Fruit fly (Drosophila melanogaster) whole organism, embryonic: Measurements from ENCODE around the gene CG14459.

ENCODE experiments used
- CG1024 ChIP-seq: fragments of 200-800 bp; sonication (Bioruptor generic); IDR thresholded peaks from 2 replicates; pipeline ENCODE4 v1.3.6; 2022; ENCODE audit warnings: missing biosample characterization, missing genetic modification characterization
- CG12744 ChIP-seq: fragments of 200-800 bp; sonication (Bioruptor generic); optimal IDR thresholded peaks from 2 replicates; lab custom pipeline; 2016; ENCODE audit warnings: missing biosample characterization, missing genetic modification characterization
- CG15479 ChIP-seq: fragments of 200-800 bp; sonication (Bioruptor generic); optimal IDR thresholded peaks from 3 replicates; lab custom pipeline; 2019; ENCODE audit warnings: missing biosample characterization, mild to moderate bottlenecking, missing genetic modification characterization, moderate library complexity
- CG1603 ChIP-seq: fragments of 200-800 bp; sonication (Bioruptor generic); optimal IDR thresholded peaks from 2 replicates; lab custom pipeline; 2019; ENCODE audit warnings: missing biosample characterization, mild to moderate bottlenecking, missing genetic modification characterization, moderate library complexity
- CG17802 ChIP-seq: fragments of 200-800 bp; sonication (Bioruptor generic); optimal IDR thresholded peaks from 2 replicates; lab custom pipeline; 2018; ENCODE audit warnings: missing biosample characterization, mild to moderate bottlenecking, missing genetic modification characterization, moderate library complexity
- CG2199 ChIP-seq: fragments of 200-800 bp; sonication (Bioruptor generic); IDR thresholded peaks from 3 replicates; pipeline ENCODE4 v1.3.6; 2022; ENCODE audit warnings: missing biosample characterization, missing genetic modification characterization
- CG2678 ChIP-seq: fragments of 200-800 bp; sonication (Bioruptor generic); optimal IDR thresholded peaks from 3 replicates; lab custom pipeline; 2019; ENCODE audit warnings: missing biosample characterization, mild to moderate bottlenecking, missing genetic modification characterization, moderate library complexity
- CG33213 ChIP-seq: fragments of 200-800 bp; sonication (Bioruptor generic); optimal IDR thresholded peaks from 3 replicates; lab custom pipeline; 2016; ENCODE audit warnings: missing biosample characterization, missing genetic modification characterization
- CG6689 ChIP-seq: fragments of 200-800 bp; sonication (Bioruptor generic); IDR thresholded peaks from 2 replicates; pipeline ENCODE4 v1.3.6; 2022; ENCODE audit warnings: missing biosample characterization, missing genetic modification characterization
- CG6791 ChIP-seq: fragments of 200-800 bp; sonication (Bioruptor generic); IDR thresholded peaks from 3 replicates; pipeline ENCODE4 v1.3.6; 2022; ENCODE audit warnings: missing biosample characterization, missing genetic modification characterization; ENCODE audit not compliant: partially characterized antibody
- CG8290 ChIP-seq, 3 experiments: fragments of 200-800 bp; sonication (Bioruptor generic); optimal IDR thresholded peaks; 2 replicates each; lab custom pipeline; 2016 to 2019; ENCODE audit warnings: missing biosample characterization in 3 of 3, missing genetic modification characterization in 3 of 3, mild to moderate bottlenecking in 2 of 3, moderate library complexity in 1 of 3
- CG8944 ChIP-seq: fragments of 200-800 bp; sonication (Bioruptor generic); optimal IDR thresholded peaks from 3 replicates; lab custom pipeline; 2016; ENCODE audit warnings: missing biosample characterization, missing genetic modification characterization
- CG9727 ChIP-seq: fragments of 200-800 bp; sonication (Bioruptor generic); optimal IDR thresholded peaks from 3 replicates; lab custom pipeline; 2017; ENCODE audit warnings: missing biosample characterization, mild to moderate bottlenecking, missing genetic modification characterization
- CTCF ChIP-seq: fragments of 200-800 bp; sonication (Bioruptor generic); optimal IDR thresholded peaks from 2 replicates; lab custom pipeline; 2017; ENCODE audit warnings: missing biosample characterization, mild to moderate bottlenecking, missing genetic modification characterization, moderate library complexity
- Dip2 ChIP-seq: fragments of 200-800 bp; sonication (Bioruptor generic); IDR thresholded peaks from 2 replicates; pipeline ENCODE4 v1.3.6; 2022; ENCODE audit warnings: missing biosample characterization, missing genetic modification characterization
- Elba2 ChIP-seq: fragments of 200-800 bp; sonication (Bioruptor generic); optimal IDR thresholded peaks from 3 replicates; lab custom pipeline; 2016; ENCODE audit warnings: missing biosample characterization, missing genetic modification characterization
- Ets65A ChIP-seq: fragments of 200-800 bp; sonication (Bioruptor generic); peaks from one replicate; lab custom pipeline; 2016; ENCODE audit warnings: missing biosample characterization, missing genetic modification characterization
- Fer2 ChIP-seq: fragments of 200-800 bp; sonication (Bioruptor generic); optimal IDR thresholded peaks from 2 replicates; lab custom pipeline; 2018; ENCODE audit warnings: missing biosample characterization, mild to moderate bottlenecking, missing genetic modification characterization, moderate library complexity
- MESR4 ChIP-seq: fragments of 200-800 bp; sonication (Bioruptor generic); optimal IDR thresholded peaks from 2 replicates; lab custom pipeline; 2018; ENCODE audit warnings: missing biosample characterization, mild to moderate bottlenecking, missing genetic modification characterization, moderate library complexity
- Max ChIP-seq: fragments of 200-800 bp; sonication (Bioruptor generic); optimal IDR thresholded peaks from 2 replicates; lab custom pipeline; 2016; ENCODE audit warnings: missing biosample characterization, mild to moderate bottlenecking, missing genetic modification characterization
- Med ChIP-seq: fragments of 200-800 bp; sonication (Bioruptor generic); peaks from one replicate; lab custom pipeline; 2016; ENCODE audit warnings: missing biosample characterization, missing genetic modification characterization, mild to moderate bottlenecking, inconsistent platforms, moderate library complexity
- Meics ChIP-seq: fragments of 200-800 bp; sonication (Bioruptor generic); optimal IDR thresholded peaks from 2 replicates; lab custom pipeline; 2017; ENCODE audit warnings: missing biosample characterization, mild to moderate bottlenecking, missing genetic modification characterization
- NC2α ChIP-seq: fragments of 200-800 bp; sonication (Bioruptor generic); optimal IDR thresholded peaks from 2 replicates; lab custom pipeline; 2016; ENCODE audit warnings: missing biosample characterization, missing genetic modification characterization
- Nf-YA ChIP-seq: fragments of 200-800 bp; sonication (Bioruptor generic); IDR thresholded peaks from 2 replicates; pipeline ENCODE4 v1.3.6; 2022; ENCODE audit warnings: missing biosample characterization, missing genetic modification characterization
- Oaz ChIP-seq: fragments of 200-800 bp; sonication (Bioruptor generic); IDR thresholded peaks from 2 replicates; pipeline ENCODE4 v1.3.6; 2022; ENCODE audit warnings: missing biosample characterization, missing genetic modification characterization
- Ptx1 ChIP-seq: fragments of 200-800 bp; sonication (Bioruptor generic); IDR thresholded peaks from 2 replicates; pipeline ENCODE4 v1.3.6; 2022; ENCODE audit warnings: missing biosample characterization, missing genetic modification characterization
- Sox102F ChIP-seq: fragments of 200-800 bp; sonication (Bioruptor generic); optimal IDR thresholded peaks from 2 replicates; lab custom pipeline; 2018; ENCODE audit warnings: missing biosample characterization, mild to moderate bottlenecking, missing genetic modification characterization, moderate library complexity
- Ssrp ChIP-seq: fragments of 200-800 bp; sonication (Bioruptor generic); optimal IDR thresholded peaks from 2 replicates; lab custom pipeline; 2018; ENCODE audit warnings: missing biosample characterization, mild to moderate bottlenecking, missing genetic modification characterization, moderate library complexity
- cato ChIP-seq: fragments of 200-800 bp; sonication (Bioruptor generic); optimal IDR thresholded peaks from 2 replicates; lab custom pipeline; 2016; ENCODE audit warnings: missing biosample characterization, missing genetic modification characterization, borderline replicate concordance
- caup ChIP-seq: fragments of 200-800 bp; sonication (Bioruptor generic); optimal IDR thresholded peaks from 3 replicates; lab custom pipeline; 2017; ENCODE audit warnings: missing biosample characterization, mild to moderate bottlenecking, missing genetic modification characterization, moderate library complexity; ENCODE audit not compliant: severe bottlenecking
- chinmo ChIP-seq: fragments of 200-800 bp; sonication (Bioruptor generic); IDR thresholded peaks from 4 replicates; pipeline ENCODE4 v1.3.6; 2022; ENCODE audit warnings: missing biosample characterization, missing genetic modification characterization; ENCODE audit not compliant: partially characterized antibody
- gro ChIP-seq: fragments of 200-800 bp; sonication (Bioruptor generic); optimal IDR thresholded peaks from 2 replicates; lab custom pipeline; 2016; ENCODE audit warnings: missing biosample characterization, missing genetic modification characterization
- h ChIP-seq: fragments of >200 bp; optimal IDR thresholded peaks from 2 replicates; lab custom pipeline; 2017
- kah ChIP-seq: fragments of 200-800 bp; sonication (Bioruptor generic); optimal IDR thresholded peaks from 2 replicates; lab custom pipeline; 2018; ENCODE audit warnings: missing biosample characterization, mild to moderate bottlenecking, missing genetic modification characterization
- knrl ChIP-seq: fragments of 200-800 bp; sonication (Bioruptor generic); IDR thresholded peaks from 3 replicates; pipeline ENCODE4 v1.3.6; 2022; ENCODE audit warnings: missing biosample characterization, missing genetic modification characterization; ENCODE audit not compliant: partially characterized antibody
- lov ChIP-seq, 2 experiments: fragments of 200-800 bp in 1 of 2; fragments of >200 bp in 1 of 2; sonication (Bioruptor generic) in 1 of 2; IDR thresholded peaks in 1 of 2; optimal IDR thresholded peaks in 1 of 2; 2 replicates in 1 of 2; 3 replicates in 1 of 2; pipeline versions ENCODE4 v1.3.6 to Lab custom; 2017 to 2022; ENCODE audit warnings: missing biosample characterization in 1 of 2, missing genetic modification characterization in 1 of 2
- mam ChIP-seq: fragments of 200-800 bp; sonication (Bioruptor generic); optimal IDR thresholded peaks from 3 replicates; lab custom pipeline; 2016; ENCODE audit warnings: missing biosample characterization, missing genetic modification characterization
- odd ChIP-seq: fragments of 200-800 bp; sonication (Bioruptor generic); optimal IDR thresholded peaks from 2 replicates; lab custom pipeline; 2017; ENCODE audit warnings: missing biosample characterization, mild to moderate bottlenecking, missing genetic modification characterization
- peb ChIP-seq: fragments of 200-800 bp; sonication (Bioruptor generic); IDR thresholded peaks from 2 replicates; pipeline ENCODE4 v1.3.6; 2022; ENCODE audit warnings: missing biosample characterization, missing genetic modification characterization
- phol ChIP-seq: fragments of 200-800 bp; sonication (Bioruptor generic); optimal IDR thresholded peaks from 3 replicates; lab custom pipeline; 2018; ENCODE audit warnings: missing biosample characterization, mild to moderate bottlenecking, missing genetic modification characterization, moderate library complexity
- pita ChIP-seq: fragments of 200-800 bp; sonication (Bioruptor generic); optimal IDR thresholded peaks from 2 replicates; lab custom pipeline; 2017; ENCODE audit warnings: missing biosample characterization, mild to moderate bottlenecking, missing genetic modification characterization
- ro ChIP-seq: fragments of 200-800 bp; sonication (Bioruptor generic); IDR thresholded peaks from 2 replicates; pipeline ENCODE4 v1.3.6; 2022; ENCODE audit warnings: missing biosample characterization, missing genetic modification characterization
- run ChIP-seq: fragments of 200-800 bp; sonication (Bioruptor generic); optimal IDR thresholded peaks from 3 replicates; lab custom pipeline; 2018; ENCODE audit warnings: missing biosample characterization, mild to moderate bottlenecking, missing genetic modification characterization
- sens ChIP-seq: fragments of 200-800 bp; sonication (Bioruptor generic); peaks from one replicate; lab custom pipeline; 2016; ENCODE audit warnings: missing biosample characterization, missing genetic modification characterization
- stwl ChIP-seq: fragments of 200-800 bp; sonication (Bioruptor generic); optimal IDR thresholded peaks from 3 replicates; lab custom pipeline; 2018; ENCODE audit warnings: missing biosample characterization, mild to moderate bottlenecking, missing genetic modification characterization, moderate library complexity
- sug ChIP-seq: fragments of 200-800 bp; optimal IDR thresholded peaks from 2 replicates; lab custom pipeline; 2019; ENCODE audit warnings: missing biosample characterization, mild to moderate bottlenecking, missing genetic modification characterization, moderate library complexity
- tgo ChIP-seq: fragments of 200-800 bp; sonication (Bioruptor generic); IDR thresholded peaks from 3 replicates; pipeline ENCODE4 v1.3.6; 2022; ENCODE audit warnings: missing biosample characterization, missing genetic modification characterization
- twi ChIP-seq: fragments of 200-800 bp; optimal IDR thresholded peaks from 2 replicates; lab custom pipeline; 2019; ENCODE audit warnings: missing biosample characterization, mild to moderate bottlenecking, missing genetic modification characterization, moderate library complexity
- zfh1 ChIP-seq: fragments of 200-800 bp; sonication (Bioruptor generic); IDR thresholded peaks from 3 replicates; pipeline ENCODE4 v1.3.6; 2022; ENCODE audit warnings: missing biosample characterization, missing genetic modification characterization

CG14459 gene

dm6 chr3L:22642276-22642900, 4.7 kb upstream of the CG14459 start (continued):
- no peak for TF ChIP-seq knrl
- TF ChIP-seq stwl (tag; lab: Kevin White, UChicago), result no peak
- TF ChIP-seq CG12744, result no peak
- TF ChIP-seq CG17802, result no peak
- no peak for TF ChIP-seq twi (tag; lab: Kevin White, UChicago)
- TF ChIP-seq kah (GFP tag; lab: Kevin White, UChicago), result no peak
- TF ChIP-seq lov (optimal IDR thresholded peaks at IDR 0.05; lab: Kevin White, UChicago), result no peak
- TF ChIP-seq lov (GFP tag; IDR thresholded peaks at IDR 0.05; lab: Robert Waterston, UW), result no peak

dm6 chr3L:22634111-22634510, 3.6 kb downstream of the CG14459 start:
- TF ChIP-seq pita (GFP tag; lab: Kevin White, UChicago), result peak; percentile 19
- no peak for TF ChIP-seq Elba2
- no peak for TF ChIP-seq caup (GFP tag; lab: Kevin White, UChicago)
- TF ChIP-seq NC2α (GFP tag; lab: Kevin White, UChicago), result no peak
- peak; percentile 88 for TF ChIP-seq Dip2 (GFP tag; lab: Robert Waterston, UW)
- TF ChIP-seq sens (GFP tag; lab: Kevin White, UChicago), result peak; percentile 71
- no peak for TF ChIP-seq CG33213
- TF ChIP-seq CG1024 (GFP tag; lab: Robert Waterston, UW), result no peak
- TF ChIP-seq stwl (tag; lab: Kevin White, UChicago), result peak; percentile 84
- no peak for TF ChIP-seq sug (tag; lab: Kevin White, UChicago)
- peak; percentile 55; the same call in 2 of the 3 replicates for TF ChIP-seq CG6791 (GFP tag; lab: Robert Waterston, UW)
- TF ChIP-seq run (tag; lab: Kevin White, UChicago), result no peak
- no peak for TF ChIP-seq CG9727 (GFP tag; lab: Kevin White, UChicago)
- no peak for TF ChIP-seq ro (GFP tag; lab: Robert Waterston, UW)
- TF ChIP-seq mam, result no peak
- no peak for TF ChIP-seq peb
- TF ChIP-seq CG2199 (GFP tag; lab: Robert Waterston, UW), result 0 out of 3 replicates have a peak, but pooled peaks have one; percentile 46
- TF ChIP-seq Ssrp (tag; lab: Kevin White, UChicago), result no peak
- peak; percentile 64 for TF ChIP-seq CG8290 (GFP tag; optimal IDR thresholded peaks at IDR 0.05; lab: Kevin White, UChicago)
- no peak for TF ChIP-seq CG8290 (tag; optimal IDR thresholded peaks at IDR 0.05; lab: Kevin White, UChicago)
- peak; percentile 91 for TF ChIP-seq CTCF
- no peak for TF ChIP-seq odd
- no peak for TF ChIP-seq Ptx1 (GFP tag; lab: Robert Waterston, UW)

DNA sequence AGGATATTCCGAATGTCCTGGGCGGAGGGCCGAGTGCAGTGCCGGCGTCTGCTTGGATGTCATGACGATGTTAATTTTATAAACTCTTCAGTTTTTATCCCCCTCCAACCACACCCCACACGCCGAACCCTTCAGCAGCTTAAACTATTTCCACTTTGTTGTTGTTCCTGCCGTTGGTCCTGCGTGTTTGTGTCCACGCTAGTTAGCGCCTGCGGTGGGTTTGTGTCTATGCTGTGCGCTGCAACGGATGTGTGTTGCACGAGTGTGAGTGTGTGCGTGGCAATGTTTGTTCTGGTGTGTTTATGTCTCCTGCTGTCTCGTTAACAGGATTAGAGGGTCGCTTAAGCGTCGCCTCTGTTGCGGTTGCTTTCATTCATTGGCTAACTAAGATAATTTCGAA, 20.9 kb downstream of the CG14459 start:
- TF ChIP-seq chinmo (GFP tag; lab: Robert Waterston, UW), result no peak
- TF ChIP-seq Sox102F (GFP tag; lab: Kevin White, UChicago), result no peak
- peak; percentile 41 for TF ChIP-seq CTCF
- TF ChIP-seq zfh1 (GFP tag; lab: Robert Waterston, UW), result no peak
- no peak for TF ChIP-seq h
- peak; percentile 39 for TF ChIP-seq pita (GFP tag; lab: Kevin White, UChicago)
- no peak for TF ChIP-seq CG1603 (tag; lab: Kevin White, UChicago)
- TF ChIP-seq Oaz (GFP tag; lab: Robert Waterston, UW), result no peak
- TF ChIP-seq phol (tag; lab: Kevin White, UChicago), result no peak
- TF ChIP-seq cato (GFP tag; lab: Kevin White, UChicago), result no peak
- TF ChIP-seq CG15479 (GFP tag; lab: Kevin White, UChicago), result peak; percentile 5
- peak; percentile 79 for TF ChIP-seq Ets65A (GFP tag; lab: Kevin White, UChicago)
- TF ChIP-seq CG8944 (GFP tag; lab: Kevin White, UChicago), result no peak
- no peak for TF ChIP-seq tgo (GFP tag; lab: Robert Waterston, UW)
- no peak for TF ChIP-seq MESR4 (GFP tag; lab: Kevin White, UChicago)
- TF ChIP-seq CG2678, result no peak
- TF ChIP-seq CG9727 (GFP tag; lab: Kevin White, UChicago), result no peak
- no peak for TF ChIP-seq Meics (GFP tag; lab: Kevin White, UChicago)
- peak; percentile 41 for TF ChIP-seq Med (GFP tag; lab: Kevin White, UChicago)
- TF ChIP-seq gro (GFP tag; lab: Kevin White, UChicago), result no peak
- no peak for TF ChIP-seq Nf-YA (GFP tag; lab: Robert Waterston, UW)
- TF ChIP-seq CG6689 (GFP tag; lab: Robert Waterston, UW), result no peak
- TF ChIP-seq Max (GFP tag; lab: Kevin White, UChicago), result no peak
- no peak for TF ChIP-seq Fer2 (tag; lab: Kevin White, UChicago)
